Fruit fly (Drosophila melanogaster): ENCODE results near the gene CG10359.
A peak's percentile ranks its signal among the peaks of the same experiment; 100 is the strongest.

Gene CG10359

dm6 chr3L:3649527-3649926, 37.5 kb downstream of the CG10359 start (continued):
- no peak for TF ChIP-seq vri (GFP tag; optimal IDR thresholded peaks at IDR 0.05)
- peak; percentile 53 for TF ChIP-seq OdsH (GFP tag; optimal IDR thresholded peaks at IDR 0.05)
- peak; percentile 22 for TF ChIP-seq CG4318 (GFP tag; optimal IDR thresholded peaks at IDR 0.05)
- peak; percentile 84 for TF ChIP-seq eg (GFP tag; IDR thresholded peaks at IDR 0.05)
- no peak for TF ChIP-seq CG11902 (GFP tag; optimal IDR thresholded peaks at IDR 0.05)
- no peak for TF ChIP-seq Hr38 (GFP tag; optimal IDR thresholded peaks at IDR 0.05)
- no peak for TF ChIP-seq CG16779 (tag; optimal IDR thresholded peaks at IDR 0.05)
- peak; percentile 61 for TF ChIP-seq lz (GFP tag; optimal IDR thresholded peaks at IDR 0.05)
- TF ChIP-seq Ets21C (GFP tag; optimal IDR thresholded peaks at IDR 0.05): peak; percentile 27
- TF ChIP-seq CG1621 (tag; optimal IDR thresholded peaks at IDR 0.05): no peak
- TF ChIP-seq fkh (GFP tag; optimal IDR thresholded peaks at IDR 0.05): no peak

- no peak for TF ChIP-seq Lpt (GFP tag; optimal IDR thresholded peaks at IDR 0.05)
- TF ChIP-seq Ets21C (GFP tag; optimal IDR thresholded peaks at IDR 0.05): no peak
- no peak for TF ChIP-seq CG10669 (GFP tag; optimal IDR thresholded peaks at IDR 0.05)
- no peak for TF ChIP-seq svp (GFP tag)
- no peak for TF ChIP-seq CG1621 (tag; optimal IDR thresholded peaks at IDR 0.05)
- TF ChIP-seq Sox102F (GFP tag; optimal IDR thresholded peaks at IDR 0.05): no peak
- TF ChIP-seq CG4318 (GFP tag; optimal IDR thresholded peaks at IDR 0.05): no peak
- TF ChIP-seq Hr39 (GFP tag; optimal IDR thresholded peaks at IDR 0.05): no peak
- no peak for TF ChIP-seq acj6 (GFP tag; optimal IDR thresholded peaks at IDR 0.05)
Observed at dm6 chr3L:3654671-3655070, 42.7 kb downstream of the CG10359 start, which contains the start of gene CG10862. Gene CG10862, minus strand, starts transcription at chr3L:3654771.

- no peak for TF ChIP-seq CG11902 (GFP tag; optimal IDR thresholded peaks at IDR 0.05)
- peak; percentile 56 for TF ChIP-seq achi (GFP tag; optimal IDR thresholded peaks at IDR 0.05)
- no peak for TF ChIP-seq dsx (GFP tag; optimal IDR thresholded peaks at IDR 0.05; ENCODE audit: poor library complexity, severe bottlenecking)
- TF ChIP-seq Hr39 (GFP tag; optimal IDR thresholded peaks at IDR 0.05): peak; percentile 2
- no peak for TF ChIP-seq CG6792 (GFP tag; optimal IDR thresholded peaks at IDR 0.05)
- peak; percentile 22 for TF ChIP-seq CG1621 (tag; optimal IDR thresholded peaks at IDR 0.05)
- no peak for TF ChIP-seq CG8632 (GFP tag; optimal IDR thresholded peaks at IDR 0.05)
- peak; percentile 4 for TF ChIP-seq CG11762 (GFP tag; optimal IDR thresholded peaks at IDR 0.05; ENCODE audit: insufficient read depth)
- no peak for TF ChIP-seq topi (GFP tag; optimal IDR thresholded peaks at IDR 0.05)
- TF ChIP-seq fkh (GFP tag; optimal IDR thresholded peaks at IDR 0.05): no peak
- TF ChIP-seq CG10631 (GFP tag; optimal IDR thresholded peaks at IDR 0.05): peak; percentile 41
- TF ChIP-seq CG3032 (tag; optimal IDR thresholded peaks at IDR 0.05): peak; percentile 16
- TF ChIP-seq vri (GFP tag; optimal IDR thresholded peaks at IDR 0.05): no peak
- peak; percentile 73 for TF ChIP-seq dac (GFP tag; optimal IDR thresholded peaks at IDR 0.05)
- peak in 1 of 2 experiments; percentile 14 for TF ChIP-seq salr (GFP tag; optimal IDR thresholded peaks at IDR 0.05)
- no peak for TF ChIP-seq Ets21C (GFP tag; optimal IDR thresholded peaks at IDR 0.05)
- TF ChIP-seq eg (GFP tag; IDR thresholded peaks at IDR 0.05): peak; percentile 88
- TF ChIP-seq CG8119 (GFP tag; IDR thresholded peaks at IDR 0.05): peak; percentile 84
- no peak for TF ChIP-seq CG31627 (GFP tag; optimal IDR thresholded peaks at IDR 0.05)
- TF ChIP-seq CG6854 (GFP tag; optimal IDR thresholded peaks at IDR 0.05): no peak
- no peak for TF ChIP-seq CG16779 (tag; optimal IDR thresholded peaks at IDR 0.05)
- TF ChIP-seq cyc (GFP tag; optimal IDR thresholded peaks at IDR 0.05): no peak
- TF ChIP-seq CG34406 (GFP tag; optimal IDR thresholded peaks at IDR 0.05): peak; percentile 8
- TF ChIP-seq Hr4 (GFP tag; optimal IDR thresholded peaks at IDR 0.05): peak; percentile 90
- TF ChIP-seq Lpt (GFP tag; optimal IDR thresholded peaks at IDR 0.05): peak; percentile 73
- TF ChIP-seq CG3919 (GFP tag; optimal IDR thresholded peaks at IDR 0.05): peak; percentile 53
- peak; percentile 76 for TF ChIP-seq CG6276 (GFP tag; optimal IDR thresholded peaks at IDR 0.05)
- peak; percentile 89 for TF ChIP-seq CG15336 (GFP tag; IDR thresholded peaks at IDR 0.05)
- TF ChIP-seq pdm3 (GFP tag; optimal IDR thresholded peaks at IDR 0.05): peak; percentile 50
- peak; percentile 20 for TF ChIP-seq Sox14 (GFP tag; optimal IDR thresholded peaks at IDR 0.05)
- peak; percentile 73 for TF ChIP-seq CG4318 (GFP tag; optimal IDR thresholded peaks at IDR 0.05)
- TF ChIP-seq CG11294 (GFP tag; IDR thresholded peaks at IDR 0.05): no peak
- TF ChIP-seq Ets96B (tag; optimal IDR thresholded peaks at IDR 0.05): peak; percentile 21
- TF ChIP-seq Gug (GFP tag; IDR thresholded peaks at IDR 0.05): peak; percentile 50
- TF ChIP-seq CG7368 (GFP tag; optimal IDR thresholded peaks at IDR 0.05): no peak
- no peak for TF ChIP-seq Smox (GFP tag; optimal IDR thresholded peaks at IDR 0.05)
- TF ChIP-seq Eip93F (GFP tag; optimal IDR thresholded peaks at IDR 0.05): no peak
- no peak for TF ChIP-seq Met (GFP tag; optimal IDR thresholded peaks at IDR 0.05)
- TF ChIP-seq net (GFP tag; optimal IDR thresholded peaks at IDR 0.05): peak; percentile 46
- no peak for TF ChIP-seq Hr38 (GFP tag; optimal IDR thresholded peaks at IDR 0.05)
- TF ChIP-seq esn (GFP tag; optimal IDR thresholded peaks at IDR 0.05): no peak
- TF ChIP-seq CG10669 (GFP tag; optimal IDR thresholded peaks at IDR 0.05): no peak
Observed at dm6 chr3L:3656867-3657266, 44.9 kb downstream of the CG10359 start.
